Worm (Caenorhabditis elegans): ENCODE results near the gene F19H6.4.
A peak's percentile ranks its signal among the peaks of the same experiment; 100 is the strongest.

Gene F19H6.4

DNA sequence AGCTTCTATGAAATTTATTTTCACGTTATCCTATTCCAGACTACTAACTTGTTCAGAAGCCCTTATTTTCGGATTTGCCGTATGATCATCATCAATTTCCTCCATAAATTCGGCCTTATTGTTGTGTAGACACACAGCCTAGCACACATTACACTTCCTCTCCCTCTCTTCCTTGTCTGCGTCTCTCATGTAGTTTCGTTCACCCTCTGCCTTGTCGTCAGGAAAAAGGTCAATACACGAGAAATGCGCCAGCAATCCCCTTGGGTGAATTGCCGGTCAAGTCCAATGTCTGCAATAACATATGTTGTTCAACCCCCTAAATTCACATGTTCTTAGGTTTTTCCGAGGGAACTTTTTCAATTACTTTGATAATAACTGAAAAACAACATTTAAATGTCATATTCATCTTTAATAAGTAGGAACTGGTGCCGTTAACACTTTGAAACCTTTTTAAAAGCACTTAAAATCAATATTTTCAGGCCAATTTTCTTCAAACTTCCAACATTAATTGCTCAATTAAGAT is 28.4 kb downstream of the F19H6.4 start, which contains the start of gene F17E5.2 (continued):
- TF ChIP-seq T20F7.1 (GFP tag; optimal IDR thresholded peaks at IDR 0.05), result peak; percentile 74
- TF ChIP-seq madf-9 (GFP tag; conservative IDR thresholded peaks at IDR 0.05), result peak; percentile 58; the same call in 1 of the 2 replicates
- TF ChIP-seq hlh-30 (tag; optimal IDR thresholded peaks at IDR 0.05; ENCODE audit: insufficient read depth), result peak; percentile 93
- no peak for TF ChIP-seq mxl-2 (GFP tag; conservative IDR thresholded peaks at IDR 0.05)
- TF ChIP-seq mxl-3 (GFP tag; optimal IDR thresholded peaks at IDR 0.05), result peak; percentile 94
- TF ChIP-seq zip-11 (GFP tag; IDR thresholded peaks at IDR 0.05), result no peak
- TF ChIP-seq snpc-1.2 (GFP tag; IDR thresholded peaks at IDR 0.05), result no peak

DNA sequence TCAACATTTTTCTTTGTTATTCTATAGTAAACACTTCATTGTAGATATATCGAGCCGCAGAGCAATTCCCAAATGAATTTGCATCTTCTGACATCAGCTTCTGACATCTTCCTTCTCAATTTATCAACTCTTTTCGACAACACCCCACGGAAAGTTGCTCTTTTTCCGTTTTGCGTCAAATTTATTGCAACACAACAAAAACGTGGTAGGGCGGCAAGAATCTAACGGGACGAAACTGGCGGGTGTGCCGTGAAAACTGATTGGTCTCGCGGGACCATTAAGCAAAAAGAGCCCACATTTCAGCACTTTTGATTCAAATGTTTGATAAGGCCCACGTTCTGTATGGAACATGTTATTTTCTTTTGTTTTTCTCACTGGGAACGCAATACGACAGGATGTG is 39.2 kb downstream of the F19H6.4 start:
- TF ChIP-seq T26A8.4 (GFP tag; IDR thresholded peaks at IDR 0.05) (no peak), nhr-48 (tag; optimal IDR thresholded peaks at IDR 0.05) (no peak), mdt-29 (GFP tag; IDR thresholded peaks at IDR 0.05) (no peak), lsy-2 (tag; optimal IDR thresholded peaks at IDR 0.05) (no peak), zip-2 (tag; optimal IDR thresholded peaks at IDR 0.05) (no peak), hif-1 (tag; optimal IDR thresholded peaks at IDR 0.05) (peak in 1 of 2 experiments; percentile 2), dpl-1 (GFP tag; optimal IDR thresholded peaks at IDR 0.05) (no peak), hlh-30 (tag; optimal IDR thresholded peaks at IDR 0.05; ENCODE audit: insufficient read depth) (peak; percentile 15), egl-27 (tag; optimal IDR thresholded peaks at IDR 0.05) (no peak), F37D6.2 (tag; optimal IDR thresholded peaks at IDR 0.05) (no peak), hlh-11 (tag; optimal IDR thresholded peaks at IDR 0.05) (no peak), unc-62 (GFP tag; optimal IDR thresholded peaks at IDR 0.05 in 1 of 2) (peak in 1 of 2 experiments; percentile 99), unc-62 (tag; optimal IDR thresholded peaks at IDR 0.05) (no peak), unc-39 (tag; optimal IDR thresholded peaks at IDR 0.05) (no peak), fos-1 (tag; optimal IDR thresholded peaks at IDR 0.05) (no peak), ceh-20 (GFP tag; IDR thresholded peaks at IDR 0.05) (peak; percentile 86), hmg-1.1 (GFP tag; IDR thresholded peaks at IDR 0.05) (peak; percentile 47; the same call in 1 of the 2 replicates), Y105C5A.15 (GFP tag; IDR thresholded peaks at IDR 0.05) (no peak), R02D3.7 (tag; optimal IDR thresholded peaks at IDR 0.05) (no peak), mep-1 (tag; optimal IDR thresholded peaks at IDR 0.05) (peak; percentile 9), ctbp-1 (GFP tag; IDR thresholded peaks at IDR 0.05) (0 out of 2 replicates have a peak, but pooled peaks have one; percentile 9), skn-1 (tag; optimal IDR thresholded peaks at IDR 0.05) (no peak)

DNA sequence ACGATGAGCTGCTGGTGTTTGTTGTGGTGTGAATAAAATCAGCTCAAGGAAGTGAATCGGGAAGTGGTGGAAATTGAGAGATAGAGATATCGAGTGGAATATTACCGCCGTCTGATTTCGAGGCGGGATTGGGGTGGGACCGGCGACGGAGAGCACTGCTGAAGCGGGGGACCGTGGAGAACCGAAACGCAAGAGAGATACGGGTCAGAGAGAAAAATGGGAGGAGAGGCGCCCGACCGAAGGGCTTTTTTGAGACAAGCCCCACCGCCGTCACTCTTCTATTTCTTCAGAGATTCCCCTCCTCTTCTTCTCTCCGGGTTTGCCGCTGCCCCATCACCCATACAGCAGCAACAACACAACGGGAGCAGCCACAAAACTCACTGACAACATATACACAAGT is 40.5 kb downstream of the F19H6.4 start:
- TF ChIP-seq ctbp-1 (GFP tag; IDR thresholded peaks at IDR 0.05), result 0 out of 2 replicates have a peak, but pooled peaks have one; percentile 23
- TF ChIP-seq set-16 (GFP tag; IDR thresholded peaks at IDR 0.05), result peak; percentile 83
- no peak for TF ChIP-seq nhr-28 (tag; optimal IDR thresholded peaks at IDR 0.05)
- TF ChIP-seq hmg-1.1 (GFP tag; IDR thresholded peaks at IDR 0.05), result 0 out of 2 replicates have a peak, but pooled peaks have one; percentile 12

ce11 chrX:12406592-12406991 is 41.1 kb downstream of the F19H6.4 start:
- TF ChIP-seq unc-62 (GFP tag; optimal IDR thresholded peaks at IDR 0.05 in 1 of 2) (peak in 1 of 2 experiments; percentile 92), unc-62 (tag; optimal IDR thresholded peaks at IDR 0.05) (no peak), aha-1 (tag) (peak; percentile 21), fkh-10 (GFP tag; optimal IDR thresholded peaks at IDR 0.05) (no peak)

- no peak for TF ChIP-seq zfp-2 (tag; optimal IDR thresholded peaks at IDR 0.05)
- TF ChIP-seq F37D6.2 (tag; optimal IDR thresholded peaks at IDR 0.05), result peak; percentile 8
- TF ChIP-seq aha-1 (tag), result peak; percentile 52
- TF ChIP-seq T26A8.4 (GFP tag; IDR thresholded peaks at IDR 0.05), result no peak
- peak; percentile 94 for TF ChIP-seq fkh-10 (GFP tag; optimal IDR thresholded peaks at IDR 0.05)
- TF ChIP-seq ctbp-1 (GFP tag; IDR thresholded peaks at IDR 0.05), result peak; percentile 51; the same call in 1 of the 2 replicates
- no peak for TF ChIP-seq zag-1 (tag; optimal IDR thresholded peaks at IDR 0.05)
- 0 out of 2 replicates have a peak, but pooled peaks have one; percentile 18 for TF ChIP-seq saeg-2 (GFP tag; IDR thresholded peaks at IDR 0.05)
- TF ChIP-seq mdt-29 (GFP tag; IDR thresholded peaks at IDR 0.05), result no peak
- peak; percentile 87 for TF ChIP-seq ces-1 (GFP tag; optimal IDR thresholded peaks at IDR 0.05)
- no peak for TF ChIP-seq D1046.2 (GFP tag; IDR thresholded peaks at IDR 0.05)
These were observed 41.8 kb downstream of the F19H6.4 start for ce11 chrX:12407297-12407696.
